Worm (Caenorhabditis elegans): ENCODE data around the gene gdi-1.
A peak's percentile ranks its signal among the peaks of the same experiment; 100 is the strongest.

gdi-1 gene

DNA sequence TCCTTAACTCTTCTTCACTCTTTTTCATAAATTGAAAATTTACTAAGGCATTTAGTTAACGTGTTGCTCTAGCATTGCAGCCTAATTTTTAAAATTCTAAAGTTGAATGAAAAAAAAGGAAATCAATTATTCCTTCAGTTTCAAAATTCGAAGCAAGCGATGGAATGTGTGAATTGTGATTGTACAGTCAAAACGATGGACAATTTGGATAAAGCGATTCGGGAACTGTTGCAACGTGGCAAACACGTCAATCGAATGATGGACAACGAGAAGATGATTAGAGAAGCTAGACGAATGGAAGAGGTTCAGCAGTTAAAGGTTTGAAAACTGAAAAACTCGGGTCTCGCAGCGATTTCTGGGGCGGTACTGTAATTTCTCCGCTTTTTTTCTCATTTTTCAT lies 6.5 kb upstream of the gdi-1 start, which contains the start of gene Y57G11C.14 (continued):
- TF ChIP-seq hsf-1 (GFP tag; IDR thresholded peaks at IDR 0.05) (0 out of 2 replicates have a peak, but pooled peaks have one; percentile 41), xnd-1 (tag; optimal IDR thresholded peaks at IDR 0.05) (no peak), D2030.7 (GFP tag; IDR thresholded peaks at IDR 0.05) (no peak), lsy-27 (tag; optimal IDR thresholded peaks at IDR 0.05; ENCODE audit: borderline replicate concordance, insufficient read depth) (no peak), sdz-38 (tag; optimal IDR thresholded peaks at IDR 0.05) (no peak), zfh-2 (GFP tag; conservative IDR thresholded peaks at IDR 0.05) (no peak), madf-8 (GFP tag; conservative IDR thresholded peaks at IDR 0.05) (no peak), hlh-26 (GFP tag; conservative IDR thresholded peaks at IDR 0.05) (no peak), cebp-2 (GFP tag; IDR thresholded peaks at IDR 0.05) (no peak), hmg-1.2 (GFP tag; IDR thresholded peaks at IDR 0.05) (0 out of 2 replicates have a peak, but pooled peaks have one; percentile 28), mxl-1 (tag; optimal IDR thresholded peaks at IDR 0.05) (no peak), him-1 (tag; optimal IDR thresholded peaks at IDR 0.05) (no peak), ztf-26 (tag; optimal IDR thresholded peaks at IDR 0.05) (no peak), nhr-90 (tag; optimal IDR thresholded peaks at IDR 0.05) (no peak), ztf-18 (tag; optimal IDR thresholded peaks at IDR 0.05) (no peak), ceh-27 (GFP tag; optimal IDR thresholded peaks at IDR 0.05) (no peak), T07F8.4 (tag; optimal IDR thresholded peaks at IDR 0.05) (no peak), ztf-22 (GFP tag; optimal IDR thresholded peaks at IDR 0.05) (no peak), athp-1 (tag; optimal IDR thresholded peaks at IDR 0.05) (no peak), ccch-3 (GFP tag; optimal IDR thresholded peaks at IDR 0.05) (no peak), ekl-4 (GFP tag; IDR thresholded peaks at IDR 0.05) (0 out of 2 replicates have a peak, but pooled peaks have one; percentile 26), tlf-1 (GFP tag; optimal IDR thresholded peaks at IDR 0.05) (no peak), F33H1.4 (GFP tag; IDR thresholded peaks at IDR 0.05) (0 out of 2 replicates have a peak, but pooled peaks have one; percentile 5), F23B12.7 (tag; optimal IDR thresholded peaks at IDR 0.05; ENCODE audit: insufficient read depth) (no peak), zim-3 (tag; optimal IDR thresholded peaks at IDR 0.05) (no peak), ets-4 (GFP tag; optimal IDR thresholded peaks at IDR 0.05) (no peak), F37B4.10 (GFP tag; IDR thresholded peaks at IDR 0.05) (no peak), pha-4 (tag; optimal IDR thresholded peaks at IDR 0.05) (no peak), dpff-1 (tag; optimal IDR thresholded peaks at IDR 0.05) (no peak), C06A6.2 (GFP tag; conservative IDR thresholded peaks at IDR 0.05) (no peak), attf-3 (GFP tag; conservative IDR thresholded peaks at IDR 0.05) (no peak), rec-8 (tag; optimal IDR thresholded peaks at IDR 0.05) (no peak), Y56A3A.18 (GFP tag; IDR thresholded peaks at IDR 0.05) (no peak), tbx-9 (tag; optimal IDR thresholded peaks at IDR 0.05; ENCODE audit: borderline replicate concordance) (no peak), nfya-1 (tag; optimal IDR thresholded peaks at IDR 0.05; ENCODE audit: borderline replicate concordance, insufficient read depth) (no peak), Y53G8AR.9 (GFP tag; conservative IDR thresholded peaks at IDR 0.05) (0 out of 2 replicates have a peak, but pooled peaks have one; percentile 30), rcor-1 (GFP tag; IDR thresholded peaks at IDR 0.05) (no peak), bed-1 (GFP tag; IDR thresholded peaks at IDR 0.05) (no peak), let-607 (tag; optimal IDR thresholded peaks at IDR 0.05) (no peak), C17E4.6 (GFP tag; IDR thresholded peaks at IDR 0.05) (no peak), somi-1 (GFP tag; optimal IDR thresholded peaks at IDR 0.05) (no peak), dox-1 (GFP tag; IDR thresholded peaks at IDR 0.05) (no peak), nhr-120 (GFP tag; IDR thresholded peaks at IDR 0.05) (no peak), lsl-1 (GFP tag; optimal IDR thresholded peaks at IDR 0.05) (no peak), Y53F4B.3 (GFP tag; IDR thresholded peaks at IDR 0.05) (no peak), hlh-12 (tag; optimal IDR thresholded peaks at IDR 0.05) (no peak), attf-6 (GFP tag; IDR thresholded peaks at IDR 0.05) (peak; percentile 88), snpc-1.1 (tag; optimal IDR thresholded peaks at IDR 0.05; ENCODE audit: insufficient read depth) (no peak)

Data from whole organism, young adult.